Worm (Caenorhabditis elegans): ENCODE measurements around the gene T06A10.106.

DNA sequence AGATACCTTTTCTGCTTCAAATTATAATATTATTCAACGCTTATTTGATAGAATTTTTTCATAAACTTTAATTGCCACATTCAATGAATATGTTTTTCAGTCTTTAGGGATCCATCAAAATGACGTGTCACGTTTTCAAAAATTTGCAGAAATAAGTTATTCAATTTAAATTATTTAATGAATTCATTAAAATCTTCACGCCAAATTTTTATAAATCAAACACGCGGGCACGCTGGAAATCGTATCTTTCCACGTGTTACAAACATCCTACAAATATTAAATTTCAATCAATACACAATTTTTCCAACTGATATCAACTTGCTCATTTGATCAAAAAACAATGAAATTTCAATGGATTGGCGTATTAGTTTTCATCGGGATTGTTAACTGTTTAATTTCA, 46.3 kb downstream of the T06A10.106 start, which contains the start of gene Y116A8A.4:
- TF ChIP-seq ceh-13 (GFP tag; optimal IDR thresholded peaks at IDR 0.05) (no peak), flt-1 (GFP tag; IDR thresholded peaks at IDR 0.05) (no peak), hnd-1 (tag; optimal IDR thresholded peaks at IDR 0.05) (no peak), tbx-37 (GFP tag; conservative IDR thresholded peaks at IDR 0.05) (no peak), F13C5.2 (tag; optimal IDR thresholded peaks at IDR 0.05) (no peak), hmg-4 (GFP tag; optimal IDR thresholded peaks at IDR 0.05) (no peak), aly-1 (tag; optimal IDR thresholded peaks at IDR 0.05) (no peak), tra-4 (tag; optimal IDR thresholded peaks at IDR 0.05) (no peak)
